Worm (Caenorhabditis elegans) whole organism, late embryonic: ENCODE measurements around the gene ssp-34.

Experiments used
- elt-4 ChIP-seq: sonication (generic microtip); optimal IDR thresholded peaks from 2 replicates; lab custom pipeline; 2016; ENCODE audit warnings: missing genetic modification characterization, missing compliant biosample characterization
- odd-2 ChIP-seq: sonication (generic microtip); optimal IDR thresholded peaks from 2 replicates; lab custom pipeline; 2017; ENCODE audit warnings: antibody characterized with exemption, mild to moderate bottlenecking, missing genetic modification characterization, missing compliant biosample characterization

ce11 chrIV:10782014-10782413 lies 43.6 kb upstream of the ssp-34 start:
- no peak for TF ChIP-seq odd-2 (tag; lab: Kevin White, UChicago)
- TF ChIP-seq elt-4 (tag; lab: Kevin White, UChicago): no peak
